Fruit fly (Drosophila melanogaster) whole organism, pupa: ENCODE results near the gene Hk.

Experiments
- CG13204 ChIP-seq: fragments of 200-800 bp; sonication (Bioruptor generic); optimal IDR thresholded peaks from 2 replicates; lab custom pipeline; 2018; ENCODE audit warnings: missing biosample characterization, mild to moderate bottlenecking, missing genetic modification characterization, moderate library complexity
- CG14655 ChIP-seq: fragments of 200-800 bp; sonication (Bioruptor generic); optimal IDR thresholded peaks from 3 replicates; lab custom pipeline; 2017; ENCODE audit warnings: mild to moderate bottlenecking, missing biosample characterization, missing genetic modification reagents, missing genetic modification characterization
- CG32121 ChIP-seq: fragments of 200-800 bp; sonication (Bioruptor generic); IDR thresholded peaks from 2 replicates; pipeline ENCODE4 v1.3.6; 2022; ENCODE audit warnings: missing biosample characterization, missing genetic modification characterization
- CG34367 ChIP-seq: fragments of 200-800 bp; sonication (Bioruptor generic); optimal IDR thresholded peaks from 2 replicates; lab custom pipeline; 2018; ENCODE audit warnings: missing biosample characterization, mild to moderate bottlenecking, missing genetic modification characterization
- CG8159 ChIP-seq: fragments of 200-800 bp; sonication (Bioruptor generic); optimal IDR thresholded peaks from 3 replicates; lab custom pipeline; 2018; ENCODE audit warnings: missing biosample characterization, mild to moderate bottlenecking, missing genetic modification characterization, moderate library complexity
- CG9948 ChIP-seq: fragments of 200-800 bp; sonication (Bioruptor generic); optimal IDR thresholded peaks from 2 replicates; lab custom pipeline; 2018; ENCODE audit warnings: missing biosample characterization, mild to moderate bottlenecking, missing genetic modification characterization, moderate library complexity
- EcR ChIP-seq: fragments of 200-800 bp; sonication (Bioruptor generic); optimal IDR thresholded peaks from 3 replicates; lab custom pipeline; 2019; ENCODE audit warnings: missing biosample characterization, missing genetic modification characterization, mild to moderate bottlenecking, moderate library complexity, missing genetic modification reagents
- Pif1A ChIP-seq: fragments of 200-800 bp; sonication (Bioruptor generic); optimal IDR thresholded peaks from 3 replicates; lab custom pipeline; 2016; ENCODE audit warnings: missing biosample characterization, missing genetic modification characterization

DNA sequence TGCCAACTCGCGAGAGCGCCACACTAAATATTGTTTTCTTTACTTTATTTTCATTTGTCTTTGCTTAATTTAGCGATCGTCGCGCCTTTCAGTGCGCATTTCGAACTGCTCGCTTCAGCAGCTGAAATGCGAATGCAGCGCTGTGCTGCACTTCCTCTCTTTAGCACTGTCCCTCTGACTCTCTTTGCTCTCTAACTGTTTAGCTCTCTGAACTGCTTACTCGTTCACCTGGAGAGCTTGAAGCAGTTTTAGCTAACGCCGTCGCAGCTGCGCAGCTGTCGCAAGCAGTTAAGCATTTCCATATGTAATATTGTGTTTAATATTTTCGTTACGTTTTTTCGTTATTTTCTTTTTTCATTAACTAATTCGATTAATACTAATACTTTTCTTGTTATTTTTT, 45.7 kb upstream of the Hk start:
- TF ChIP-seq CG14655 (GFP tag; lab: Kevin White, UChicago) = no peak
- TF ChIP-seq CG32121 (GFP tag; lab: Robert Waterston, UW) = peak; percentile 70
- TF ChIP-seq CG8159 (tag; lab: Kevin White, UChicago) = no peak
- no peak for TF ChIP-seq EcR (GFP tag; lab: Kevin White, UChicago)
- TF ChIP-seq CG9948 (tag; lab: Kevin White, UChicago) = no peak
- no peak for TF ChIP-seq CG13204 (GFP tag; lab: Kevin White, UChicago)
- no peak for TF ChIP-seq Pif1A (GFP tag; lab: Kevin White, UChicago)
- TF ChIP-seq CG34367 = no peak
